Worm (Caenorhabditis elegans) whole organism, L3 larva: Measurements from ENCODE around the gene ZK666.2.

Experiments
- pha-4 ChIP-seq: fragments of 150-350 bp; optimal IDR thresholded peaks from 2 replicates; lab custom pipeline; 2014; ENCODE audit warnings: missing biosample characterization, missing genetic modification reagents, missing genetic modification characterization
- pqm-1 ChIP-seq: fragments of 150-350 bp; optimal IDR thresholded peaks from 2 replicates; lab custom pipeline; 2017; ENCODE audit warnings: missing biosample characterization, missing genetic modification characterization, inconsistent platforms

- TF ChIP-seq pqm-1 (tag; lab: Kevin White, UChicago) (no peak), pha-4 (tag; lab: Kevin White, UChicago) (no peak)
Measured at ce11 chrII:10445738-10446137, 26.0 kb downstream of the ZK666.2 start.
